Fruit fly (Drosophila melanogaster): ENCODE data around the gene Drsl6.
A peak's percentile ranks its signal among the peaks of the same experiment; 100 is the strongest.

Gene Drsl6

dm6 chr3L:3343260-3343659 is 7.0 kb upstream of the Drsl6 start (continued):
- peak; percentile 72 for TF ChIP-seq br (GFP tag; optimal IDR thresholded peaks at IDR 0.05)
- peak; percentile 60 for TF ChIP-seq woc (GFP tag; optimal IDR thresholded peaks at IDR 0.05)
- peak; percentile 85 for TF ChIP-seq psq (GFP tag; optimal IDR thresholded peaks at IDR 0.05)
- peak; percentile 19 for TF ChIP-seq dsf (GFP tag; optimal IDR thresholded peaks at IDR 0.05; ENCODE audit: borderline replicate concordance)
- TF ChIP-seq Sp1 (GFP tag; optimal IDR thresholded peaks at IDR 0.05), result peak; percentile 90

DNA sequence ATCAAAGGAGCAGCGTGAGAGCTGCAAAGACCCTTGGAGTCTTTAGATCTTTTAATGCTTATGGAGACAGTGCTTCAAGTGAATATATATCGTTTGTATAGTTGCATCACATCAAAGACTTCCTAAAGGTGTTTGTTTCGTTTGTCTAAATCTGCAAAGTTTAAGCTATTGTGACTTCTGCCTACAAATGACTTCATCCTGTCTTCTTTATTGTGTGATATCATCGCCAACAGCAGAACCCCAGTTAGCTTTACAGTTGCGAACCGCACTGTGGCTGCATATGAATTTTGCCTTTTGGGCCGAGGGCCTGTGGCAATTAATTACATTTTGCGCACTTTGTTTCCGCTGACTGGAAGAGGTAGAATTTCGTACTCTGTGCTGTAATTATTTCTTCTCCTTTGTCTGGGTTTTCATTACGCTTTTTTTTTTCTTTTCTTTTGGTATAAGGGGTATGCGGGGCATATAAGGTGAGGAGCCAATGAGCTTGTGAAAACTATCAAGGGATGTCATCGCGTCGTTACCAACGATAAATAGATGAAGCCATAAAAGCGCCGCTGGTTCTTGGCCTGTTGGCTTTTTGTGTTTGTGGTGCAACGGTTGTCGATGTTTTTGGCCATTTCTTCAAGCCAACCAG is 6.2 kb upstream of the Drsl6 start:
- TF ChIP-seq brk (GFP tag; optimal IDR thresholded peaks at IDR 0.05) (peak; percentile 3), Jra (GFP tag; optimal IDR thresholded peaks at IDR 0.05) (no peak), dsf (GFP tag; optimal IDR thresholded peaks at IDR 0.05; ENCODE audit: borderline replicate concordance) (no peak), rgr (GFP tag; optimal IDR thresholded peaks at IDR 0.05) (peak; percentile 76), Vsx2 (GFP tag; optimal IDR thresholded peaks at IDR 0.05; ENCODE audit: partially characterized antibody) (no peak), jim (GFP tag; optimal IDR thresholded peaks at IDR 0.05) (no peak), Rel (GFP tag; optimal IDR thresholded peaks at IDR 0.05) (no peak), Rel (tag; optimal IDR thresholded peaks at IDR 0.05) (peak; percentile 13), tai (GFP tag; optimal IDR thresholded peaks at IDR 0.05) (peak; percentile 10), CG9705 (GFP tag; optimal IDR thresholded peaks at IDR 0.05) (peak; percentile 41), sv (GFP tag; optimal IDR thresholded peaks at IDR 0.05) (no peak), h (GFP tag; optimal IDR thresholded peaks at IDR 0.05) (peak; percentile 69), OdsH (GFP tag; optimal IDR thresholded peaks at IDR 0.05) (peak; percentile 63), Hr83 (GFP tag; optimal IDR thresholded peaks at IDR 0.05; ENCODE audit: poor library complexity, severe bottlenecking) (no peak), pan (optimal IDR thresholded peaks at IDR 0.05) (no peak), Dif (GFP tag; optimal IDR thresholded peaks at IDR 0.05; ENCODE audit: partially characterized antibody) (no peak), GATAd (GFP tag; optimal IDR thresholded peaks at IDR 0.05) (no peak), ey (GFP tag; optimal IDR thresholded peaks at IDR 0.05) (peak; percentile 78), Sp1 (GFP tag; optimal IDR thresholded peaks at IDR 0.05) (peak; percentile 77), Dfd (GFP tag; optimal IDR thresholded peaks at IDR 0.05) (no peak), Hr78 (GFP tag; optimal IDR thresholded peaks at IDR 0.05) (no peak), foxo (GFP tag; optimal IDR thresholded peaks at IDR 0.05) (peak in 1 of 2 experiments; percentile 77), sage (GFP tag; optimal IDR thresholded peaks at IDR 0.05) (peak; percentile 49), Hnf4 (GFP tag; optimal IDR thresholded peaks at IDR 0.05) (peak; percentile 75), dmrt93B (GFP tag; optimal IDR thresholded peaks at IDR 0.05) (peak; percentile 39), lola (GFP tag; optimal IDR thresholded peaks at IDR 0.05) (no peak), CG32264 (GFP tag; optimal IDR thresholded peaks at IDR 0.05) (no peak), Myc (optimal IDR thresholded peaks at IDR 0.05) (no peak), dl (GFP tag; optimal IDR thresholded peaks at IDR 0.05; ENCODE audit: insufficient read depth in 1 of 2, partially characterized antibody in 2 of 2) (no peak), br (GFP tag; optimal IDR thresholded peaks at IDR 0.05) (peak; percentile 73), Mio (GFP tag; optimal IDR thresholded peaks at IDR 0.05) (peak; percentile 15), Abd-B (GFP tag; optimal IDR thresholded peaks at IDR 0.05) (no peak), psq (GFP tag; optimal IDR thresholded peaks at IDR 0.05) (peak; percentile 64), CrebA (GFP tag; optimal IDR thresholded peaks at IDR 0.05; ENCODE audit: borderline replicate concordance) (no peak), usp (GFP tag; optimal IDR thresholded peaks at IDR 0.05) (no peak), woc (GFP tag; optimal IDR thresholded peaks at IDR 0.05) (peak; percentile 74), N (GFP tag; optimal IDR thresholded peaks at IDR 0.05) (no peak), fru (GFP tag; optimal IDR thresholded peaks at IDR 0.05) (peak; percentile 76), HLH106 (tag; optimal IDR thresholded peaks at IDR 0.05) (peak; percentile 58)
